Worm (Caenorhabditis elegans): Measurements from ENCODE around the gene srh-20.

- TF ChIP-seq K12H6.12 (tag; optimal IDR thresholded peaks at IDR 0.05) (no peak), B0019.2 (GFP tag; conservative IDR thresholded peaks at IDR 0.05) (no peak), bed-2 (GFP tag; IDR thresholded peaks at IDR 0.05) (no peak), ztf-6 (GFP tag; IDR thresholded peaks at IDR 0.05) (no peak), ama-1 (optimal IDR thresholded peaks at IDR 0.05) (no peak), ama-1 (GFP tag; optimal IDR thresholded peaks at IDR 0.05) (no peak), sea-2 (GFP tag; IDR thresholded peaks at IDR 0.05) (no peak), Y95B8A.8 (GFP tag; IDR thresholded peaks at IDR 0.05) (no peak), pha-4 (tag; optimal IDR thresholded peaks at IDR 0.05) (no peak)
These were observed 32.9 kb downstream of the srh-20 start for ce11 chrV:4957619-4958018.

Measured in whole organism, young adult.